Fruit fly (Drosophila melanogaster) whole organism, embryonic: ENCODE results near the gene Trf4-1.
A peak's percentile ranks its signal among the peaks of the same experiment; 100 is the strongest.

Experiments
- C15 ChIP-seq: fragments of 200-800 bp; sonication (Bioruptor generic); IDR thresholded peaks from 3 replicates; pipeline ENCODE4 v1.3.6; 2022; ENCODE audit warnings: missing biosample characterization, missing genetic modification characterization
- CG1024 ChIP-seq: fragments of 200-800 bp; sonication (Bioruptor generic); IDR thresholded peaks from 2 replicates; pipeline ENCODE4 v1.3.6; 2022; ENCODE audit warnings: missing biosample characterization, missing genetic modification characterization
- CG10366 ChIP-seq: fragments of 200-800 bp; sonication (Bioruptor generic); IDR thresholded peaks from 2 replicates; pipeline ENCODE4 v1.3.6; 2022; ENCODE audit warnings: missing biosample characterization, missing genetic modification characterization
- CG11093 ChIP-seq: fragments of 200-800 bp; sonication (Bioruptor generic); IDR thresholded peaks from 3 replicates; pipeline ENCODE4 v1.3.6; 2022; ENCODE audit warnings: missing biosample characterization, missing genetic modification characterization
- CG11504 ChIP-seq: fragments of 200-800 bp; sonication (Bioruptor generic); optimal IDR thresholded peaks from 3 replicates; lab custom pipeline; 2019; ENCODE audit warnings: missing biosample characterization, mild to moderate bottlenecking, missing genetic modification characterization, moderate library complexity
- CG11723 ChIP-seq: fragments of 200-800 bp; sonication (Bioruptor generic); optimal IDR thresholded peaks from 2 replicates; lab custom pipeline; 2017; ENCODE audit warnings: missing biosample characterization, mild to moderate bottlenecking, missing genetic modification characterization
- CG12299 ChIP-seq: fragments of 200-800 bp; sonication (Bioruptor generic); optimal IDR thresholded peaks from 2 replicates; lab custom pipeline; 2018; ENCODE audit warnings: missing biosample characterization, mild to moderate bottlenecking, missing genetic modification characterization
- CG12769 ChIP-seq: fragments of 200-800 bp; sonication (Bioruptor generic); optimal IDR thresholded peaks from 2 replicates; lab custom pipeline; 2019; ENCODE audit warnings: missing biosample characterization, mild to moderate bottlenecking, missing genetic modification characterization, moderate library complexity
- CG13123 ChIP-seq: fragments of 200-800 bp; sonication (Bioruptor generic); optimal IDR thresholded peaks from 2 replicates; lab custom pipeline; 2016; ENCODE audit warnings: missing biosample characterization, missing genetic modification characterization
- CG13296 ChIP-seq: fragments of 200-800 bp; sonication (Bioruptor generic); optimal IDR thresholded peaks from 3 replicates; lab custom pipeline; 2018; ENCODE audit warnings: missing biosample characterization, mild to moderate bottlenecking, missing genetic modification characterization
- CG14441 ChIP-seq: fragments of 200-800 bp; sonication (Bioruptor generic); IDR thresholded peaks from 2 replicates; pipeline ENCODE4 v1.3.6; 2022; ENCODE audit warnings: missing biosample characterization, missing genetic modification characterization
- CG17186 ChIP-seq: fragments of 200-800 bp; sonication (Bioruptor generic); optimal IDR thresholded peaks from 3 replicates; lab custom pipeline; 2017; ENCODE audit warnings: missing biosample characterization, missing genetic modification reagents, missing genetic modification characterization
- CG17359 ChIP-seq: fragments of 200-800 bp; sonication (Bioruptor generic); optimal IDR thresholded peaks from 3 replicates; lab custom pipeline; 2018; ENCODE audit warnings: missing biosample characterization, mild to moderate bottlenecking, missing genetic modification characterization, moderate library complexity
- CG17361 ChIP-seq: fragments of 200-800 bp; sonication (Bioruptor generic); IDR thresholded peaks from 3 replicates; pipeline ENCODE4 v1.3.6; 2022; ENCODE audit warnings: missing biosample characterization, missing genetic modification characterization
- CG17385 ChIP-seq: fragments of 200-800 bp; sonication (Bioruptor generic); optimal IDR thresholded peaks from 3 replicates; lab custom pipeline; 2018; ENCODE audit warnings: missing biosample characterization, mild to moderate bottlenecking, missing genetic modification characterization
- CG31388 ChIP-seq: fragments of 200-800 bp; sonication (Bioruptor generic); optimal IDR thresholded peaks from 2 replicates; lab custom pipeline; 2016; ENCODE audit warnings: missing biosample characterization, missing genetic modification characterization
- CG3847 ChIP-seq: fragments of 200-800 bp; sonication (Bioruptor generic); IDR thresholded peaks from 2 replicates; pipeline ENCODE4 v1.3.6; 2022; ENCODE audit warnings: missing biosample characterization, missing genetic modification characterization
- CG4328 ChIP-seq: fragments of 200-800 bp; sonication (Bioruptor generic); optimal IDR thresholded peaks from 3 replicates; lab custom pipeline; 2017; ENCODE audit warnings: missing biosample characterization, missing genetic modification reagents, missing genetic modification characterization
- CG6683 ChIP-seq: fragments of 200-800 bp; sonication (Bioruptor generic); optimal IDR thresholded peaks from 2 replicates; lab custom pipeline; 2017; ENCODE audit warnings: missing biosample characterization, mild to moderate bottlenecking, missing genetic modification characterization, missing genetic modification reagents
- CG8281 ChIP-seq: fragments of 200-800 bp; sonication (Bioruptor generic); optimal IDR thresholded peaks from 2 replicates; lab custom pipeline; 2018; ENCODE audit warnings: missing biosample characterization, mild to moderate bottlenecking, missing genetic modification characterization, moderate library complexity
- CG8924 ChIP-seq: fragments of 200-800 bp; optimal IDR thresholded peaks from 3 replicates; lab custom pipeline; 2019; ENCODE audit warnings: missing biosample characterization, mild to moderate bottlenecking, missing genetic modification characterization, moderate library complexity
- CG9215 ChIP-seq: fragments of 200-800 bp; sonication (Bioruptor generic); IDR thresholded peaks from 2 replicates; pipeline ENCODE4 v1.3.6; 2022; ENCODE audit warnings: missing biosample characterization, missing genetic modification characterization
- CG9727 ChIP-seq: fragments of 200-800 bp; sonication (Bioruptor generic); optimal IDR thresholded peaks from 3 replicates; lab custom pipeline; 2017; ENCODE audit warnings: missing biosample characterization, mild to moderate bottlenecking, missing genetic modification characterization
- CG9817 ChIP-seq: fragments of 200-800 bp; sonication (Bioruptor generic); optimal IDR thresholded peaks from 2 replicates; lab custom pipeline; 2018; ENCODE audit warnings: missing biosample characterization, mild to moderate bottlenecking, missing genetic modification characterization, moderate library complexity
- Dfd ChIP-seq, 2 experiments: fragments of >200 bp; optimal IDR thresholded peaks; 2 replicates each; lab custom pipeline; 2017; ENCODE audit warnings: missing biosample characterization in 2 of 2, missing genetic modification characterization in 2 of 2
- Dll ChIP-seq: fragments of 200-800 bp; sonication (Bioruptor generic); IDR thresholded peaks from 4 replicates; pipeline ENCODE4 v1.3.6; 2022; ENCODE audit warnings: missing biosample characterization, missing genetic modification characterization; ENCODE audit not compliant: partially characterized antibody
- GATAe ChIP-seq: fragments of 200-800 bp; sonication (Bioruptor generic); conservative IDR thresholded peaks from 2 replicates; pipeline ENCODE4 v1.3.6; 2022; ENCODE audit warnings: missing biosample characterization, missing genetic modification characterization
- Hr78 ChIP-seq, 2 experiments: fragments of 200-800 bp in 1 of 2; fragments of >200 bp in 1 of 2; sonication (Bioruptor generic) in 1 of 2; optimal IDR thresholded peaks; 2 replicates each; lab custom pipeline; 2017 to 2019; ENCODE audit warnings: missing biosample characterization in 2 of 2, missing genetic modification characterization in 2 of 2, mild to moderate bottlenecking in 1 of 2, moderate library complexity in 1 of 2
- Jarid2 ChIP-seq: fragments of 200-800 bp; sonication (Bioruptor generic); optimal IDR thresholded peaks from 3 replicates; lab custom pipeline; 2017; ENCODE audit warnings: mild to moderate bottlenecking, missing biosample characterization, missing genetic modification reagents, missing genetic modification characterization
- Lhr ChIP-seq: fragments of 200-800 bp; sonication (Bioruptor generic); optimal IDR thresholded peaks from 3 replicates; lab custom pipeline; 2017; ENCODE audit warnings: mild to moderate bottlenecking, missing biosample characterization, missing genetic modification reagents, missing genetic modification characterization
- PHDP ChIP-seq: fragments of 200-800 bp; sonication (Bioruptor generic); optimal IDR thresholded peaks from 3 replicates; lab custom pipeline; 2018; ENCODE audit warnings: missing biosample characterization, mild to moderate bottlenecking, missing genetic modification characterization, moderate library complexity
- Poxn ChIP-seq: fragments of 200-800 bp; sonication (Bioruptor generic); IDR thresholded peaks from 2 replicates; pipeline ENCODE4 v1.3.6; 2022; ENCODE audit warnings: missing biosample characterization, missing genetic modification characterization
- Scr ChIP-seq: fragments of 200-800 bp; sonication (Bioruptor generic); IDR thresholded peaks from 2 replicates; pipeline ENCODE4 v1.3.6; 2022; ENCODE audit warnings: missing biosample characterization, missing genetic modification characterization; ENCODE audit not compliant: partially characterized antibody
- Six4 ChIP-seq: fragments of 200-800 bp; sonication (Bioruptor generic); optimal IDR thresholded peaks from 2 replicates; lab custom pipeline; 2016; ENCODE audit warnings: missing biosample characterization, missing genetic modification characterization
- Sox102F ChIP-seq: fragments of 200-800 bp; sonication (Bioruptor generic); optimal IDR thresholded peaks from 2 replicates; lab custom pipeline; 2018; ENCODE audit warnings: missing biosample characterization, mild to moderate bottlenecking, missing genetic modification characterization, moderate library complexity
- Trl ChIP-seq, 3 experiments: fragments of >200 bp in 2 of 3; fragments of 200-800 bp in 1 of 3; sonication (Bioruptor generic) in 1 of 3; optimal IDR thresholded peaks; 2 replicates in 1 of 3; 3 replicates in 2 of 3; lab custom pipeline; 2016 to 2017; ENCODE audit warnings: missing biosample characterization in 1 of 3, missing genetic modification characterization in 1 of 3
- abd-A ChIP-seq: fragments of 200-800 bp; sonication (Bioruptor generic); optimal IDR thresholded peaks from 3 replicates; lab custom pipeline; 2019; ENCODE audit warnings: missing biosample characterization, mild to moderate bottlenecking, missing genetic modification characterization, moderate library complexity
- cas ChIP-seq: fragments of 200-800 bp; sonication (Bioruptor generic); IDR thresholded peaks from 2 replicates; pipeline ENCODE4 v1.3.6; 2022; ENCODE audit warnings: missing biosample characterization, missing genetic modification characterization
- dimm ChIP-seq: fragments of 200-800 bp; sonication (Bioruptor generic); IDR thresholded peaks from 2 replicates; pipeline ENCODE4 v1.3.6; 2022; ENCODE audit warnings: missing biosample characterization, missing genetic modification characterization
- esg ChIP-seq: fragments of 200-800 bp; sonication (Bioruptor generic); conservative IDR thresholded peaks from 2 replicates; pipeline ENCODE4 v1.3.6; 2022; ENCODE audit warnings: missing biosample characterization, missing genetic modification characterization
- hth ChIP-seq: fragments of >200 bp; optimal IDR thresholded peaks from 2 replicates; lab custom pipeline; 2017; ENCODE audit warnings: inconsistent platforms
- mam ChIP-seq: fragments of 200-800 bp; sonication (Bioruptor generic); optimal IDR thresholded peaks from 3 replicates; lab custom pipeline; 2016; ENCODE audit warnings: missing biosample characterization, missing genetic modification characterization
- org-1 ChIP-seq: fragments of 200-800 bp; sonication (Bioruptor generic); optimal IDR thresholded peaks from 2 replicates; lab custom pipeline; 2017; ENCODE audit warnings: missing biosample characterization, missing genetic modification characterization
- prd ChIP-seq, 3 experiments: fragments of >200 bp in 2 of 3; fragments of 200-800 bp in 1 of 3; sonication (Bioruptor generic) in 1 of 3; optimal IDR thresholded peaks in 2 of 3; IDR thresholded peaks in 1 of 3; 2 replicates in 2 of 3; 3 replicates in 1 of 3; pipeline versions ENCODE4 v1.3.6 to Lab custom; 2017 to 2022; ENCODE audit warnings: missing biosample characterization in 1 of 3, missing genetic modification characterization in 1 of 3
- run ChIP-seq: fragments of 200-800 bp; sonication (Bioruptor generic); optimal IDR thresholded peaks from 3 replicates; lab custom pipeline; 2018; ENCODE audit warnings: missing biosample characterization, mild to moderate bottlenecking, missing genetic modification characterization
- sc ChIP-seq, 3 experiments: fragments of >200 bp in 2 of 3; fragments of 200-800 bp in 1 of 3; sonication (Bioruptor generic) in 1 of 3; optimal IDR thresholded peaks; 2 replicates in 2 of 3; 3 replicates in 1 of 3; lab custom pipeline; 2017; ENCODE audit warnings: mild to moderate bottlenecking in 1 of 3, missing biosample characterization in 1 of 3, missing genetic modification characterization in 1 of 3, missing genetic modification reagents in 1 of 3
- trh ChIP-seq: fragments of 200-800 bp; sonication (Bioruptor generic); optimal IDR thresholded peaks from 2 replicates; lab custom pipeline; 2016; ENCODE audit warnings: missing biosample characterization, missing genetic modification characterization
- vfl ChIP-seq: fragments of 200-800 bp; sonication (Bioruptor generic); optimal IDR thresholded peaks from 2 replicates; lab custom pipeline; 2016; ENCODE audit warnings: missing biosample characterization, missing genetic modification characterization
- zen ChIP-seq: fragments of 200-800 bp; sonication (Bioruptor generic); optimal IDR thresholded peaks from 3 replicates; lab custom pipeline; 2018; ENCODE audit warnings: missing biosample characterization, mild to moderate bottlenecking, missing genetic modification characterization, moderate library complexity

The Trf4-1 gene

DNA sequence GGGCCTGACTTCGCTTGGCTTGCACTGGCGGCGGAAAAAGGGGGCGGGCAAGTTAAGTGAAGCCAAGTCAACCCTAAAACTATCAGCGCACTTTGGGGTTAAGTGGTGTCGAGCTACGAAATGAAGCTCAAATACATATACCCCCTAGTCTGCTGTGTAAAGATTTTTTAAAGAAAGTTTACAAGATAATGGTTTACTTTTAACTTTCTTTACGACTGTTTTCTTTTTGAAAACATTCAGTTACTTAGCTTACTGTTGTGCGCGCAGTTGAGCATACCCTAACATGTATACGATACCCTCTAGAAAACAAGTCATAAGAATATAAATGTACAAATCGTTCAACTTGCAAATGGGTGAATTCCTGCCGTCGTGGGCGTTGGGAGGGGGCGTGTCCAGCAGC is 17.4 kb upstream of the Trf4-1 start (continued):
- TF ChIP-seq Dfd (GFP tag; optimal IDR thresholded peaks at IDR 0.05; lab: Kevin White, UChicago) = no peak
- TF ChIP-seq CG10366 = no peak
- TF ChIP-seq CG1024 (GFP tag; lab: Robert Waterston, UW) = no peak
- TF ChIP-seq CG12299 (tag; lab: Kevin White, UChicago) = no peak
- no peak for TF ChIP-seq Sox102F
- no peak for TF ChIP-seq CG12769
- no peak for TF ChIP-seq CG31388 (GFP tag; lab: Kevin White, UChicago)
- TF ChIP-seq CG17361 (GFP tag; lab: Robert Waterston, UW) = no peak
- TF ChIP-seq CG3847 (GFP tag; lab: Robert Waterston, UW) = peak; percentile 27; the same call in 1 of the 2 replicates
- no peak for TF ChIP-seq CG11504 (tag; lab: Kevin White, UChicago)
- no peak for TF ChIP-seq CG9727 (GFP tag; lab: Kevin White, UChicago)
- no peak for TF ChIP-seq Scr
- no peak for TF ChIP-seq trh (GFP tag; lab: Kevin White, UChicago)
- TF ChIP-seq Poxn (GFP tag; lab: Robert Waterston, UW) = no peak
- TF ChIP-seq Jarid2 (GFP tag; lab: Kevin White, UChicago) = no peak
- TF ChIP-seq CG6683 (GFP tag; lab: Kevin White, UChicago) = no peak
- TF ChIP-seq CG13123 (GFP tag; lab: Kevin White, UChicago) = no peak
- peak; percentile 46 for TF ChIP-seq CG17359 (tag; lab: Kevin White, UChicago)
- TF ChIP-seq CG9817 (tag; lab: Kevin White, UChicago) = no peak
- TF ChIP-seq abd-A (tag; lab: Kevin White, UChicago) = no peak
- TF ChIP-seq mam (GFP tag; lab: Kevin White, UChicago) = peak; percentile 40
- TF ChIP-seq Six4 = no peak
- no peak for TF ChIP-seq GATAe (GFP tag; lab: Robert Waterston, UW)
- TF ChIP-seq Lhr = no peak
- peak; percentile 41 for TF ChIP-seq org-1 (GFP tag; lab: Kevin White, UChicago)
- no peak for TF ChIP-seq CG4328 (GFP tag; lab: Kevin White, UChicago)
- TF ChIP-seq vfl (GFP tag; lab: Kevin White, UChicago) = no peak
- peak; percentile 44; the same call in 1 of the 2 replicates for TF ChIP-seq CG14441 (GFP tag; lab: Robert Waterston, UW)
- no peak for TF ChIP-seq cas (GFP tag; lab: Robert Waterston, UW)
- no peak for TF ChIP-seq CG11723 (GFP tag; lab: Kevin White, UChicago)
- TF ChIP-seq CG17385 = peak; percentile 32
- no peak for TF ChIP-seq zen (tag; lab: Kevin White, UChicago)
- no peak for TF ChIP-seq CG17186 (GFP tag; lab: Kevin White, UChicago)
- TF ChIP-seq C15 (GFP tag; lab: Robert Waterston, UW) = no peak
- TF ChIP-seq run = no peak
- TF ChIP-seq dimm (GFP tag; lab: Robert Waterston, UW) = 0 out of 2 replicates have a peak, but pooled peaks have one; percentile 10
- TF ChIP-seq hth (lab: Kevin White, UChicago) = no peak
- TF ChIP-seq prd (optimal IDR thresholded peaks at IDR 0.05; lab: Kevin White, UChicago) = no peak
- peak; percentile 46; the same call in 2 of the 3 replicates for TF ChIP-seq prd (GFP tag; IDR thresholded peaks at IDR 0.05; lab: Robert Waterston, UW)
- no peak for TF ChIP-seq Hr78 (GFP tag; optimal IDR thresholded peaks at IDR 0.05; lab: Kevin White, UChicago)
- no peak for TF ChIP-seq CG11093
- no peak for TF ChIP-seq Dll
- no peak for TF ChIP-seq CG13296
- no peak for TF ChIP-seq sc (optimal IDR thresholded peaks at IDR 0.05; lab: Kevin White, UChicago)
- TF ChIP-seq sc (GFP tag; optimal IDR thresholded peaks at IDR 0.05; lab: Kevin White, UChicago) = no peak
- TF ChIP-seq esg (GFP tag; lab: Robert Waterston, UW) = peak; percentile 54; the same call in 1 of the 2 replicates
- TF ChIP-seq CG8281 (tag; lab: Kevin White, UChicago) = no peak
- peak; percentile 33 for TF ChIP-seq PHDP (tag; lab: Kevin White, UChicago)
- TF ChIP-seq CG9215 (GFP tag; lab: Robert Waterston, UW) = no peak
- peak; percentile 25 for TF ChIP-seq CG8924
- TF ChIP-seq Trl (optimal IDR thresholded peaks at IDR 0.05; lab: Kevin White, UChicago) = no peak
- peak; percentile 0 for TF ChIP-seq Trl (GFP tag; optimal IDR thresholded peaks at IDR 0.05; lab: Kevin White, UChicago)
